Fruit fly (Drosophila melanogaster) whole organism, embryonic: ENCODE measurements around the gene CG17637.

Experiments
- B-H2 ChIP-seq: fragments of 200-800 bp; sonication (Bioruptor generic); optimal IDR thresholded peaks from 2 replicates; lab custom pipeline; 2018; ENCODE audit warnings: missing biosample characterization, mild to moderate bottlenecking, missing genetic modification characterization
- CG10147 ChIP-seq: fragments of 200-800 bp; sonication (Bioruptor generic); optimal IDR thresholded peaks from 2 replicates; lab custom pipeline; 2019; ENCODE audit warnings: missing biosample characterization, mild to moderate bottlenecking, missing genetic modification characterization, moderate library complexity
- CG10274 ChIP-seq: fragments of 200-800 bp; sonication (Bioruptor generic); optimal IDR thresholded peaks from 3 replicates; lab custom pipeline; 2017; ENCODE audit warnings: missing biosample characterization, mild to moderate bottlenecking, missing genetic modification characterization
- CG11085 ChIP-seq: fragments of 200-800 bp; sonication (Bioruptor generic); IDR thresholded peaks from 2 replicates; pipeline ENCODE4 v1.3.6; 2022; ENCODE audit warnings: missing biosample characterization, missing genetic modification characterization
- CG11398 ChIP-seq: fragments of 200-800 bp; sonication (Bioruptor generic); optimal IDR thresholded peaks from 2 replicates; lab custom pipeline; 2016; ENCODE audit warnings: missing biosample characterization, missing genetic modification characterization
- CG11456 ChIP-seq: fragments of 200-800 bp; sonication (Bioruptor generic); IDR thresholded peaks from 3 replicates; pipeline ENCODE4 v1.3.6; 2022; ENCODE audit warnings: missing biosample characterization, missing genetic modification characterization
- CG12071 ChIP-seq: fragments of 200-800 bp; sonication (Bioruptor generic); optimal IDR thresholded peaks from 3 replicates; lab custom pipeline; 2018; ENCODE audit warnings: missing biosample characterization, mild to moderate bottlenecking, missing genetic modification characterization
- CG12104 ChIP-seq: fragments of 200-800 bp; sonication (Bioruptor generic); optimal IDR thresholded peaks from 3 replicates; lab custom pipeline; 2016; ENCODE audit warnings: missing biosample characterization, missing genetic modification characterization
- CG13894 ChIP-seq: fragments of 200-800 bp; sonication (Bioruptor generic); optimal IDR thresholded peaks from 3 replicates; lab custom pipeline; 2018; ENCODE audit warnings: missing biosample characterization, mild to moderate bottlenecking, missing genetic modification characterization, moderate library complexity
- CG14014 ChIP-seq: fragments of 200-800 bp; sonication (Bioruptor generic); IDR thresholded peaks from 2 replicates; pipeline ENCODE4 v1.3.6; 2022; ENCODE audit warnings: missing biosample characterization, missing genetic modification characterization
- CG14050 ChIP-seq: fragments of 200-800 bp; sonication (Bioruptor generic); IDR thresholded peaks from 3 replicates; pipeline ENCODE4 v1.3.6; 2022; ENCODE audit warnings: missing biosample characterization, missing genetic modification characterization
- CG14667 ChIP-seq: fragments of 200-800 bp; sonication (Bioruptor generic); IDR thresholded peaks from 2 replicates; pipeline ENCODE4 v1.3.6; 2022; ENCODE audit warnings: missing biosample characterization, missing genetic modification characterization
- CG15479 ChIP-seq: fragments of 200-800 bp; sonication (Bioruptor generic); optimal IDR thresholded peaks from 3 replicates; lab custom pipeline; 2019; ENCODE audit warnings: missing biosample characterization, mild to moderate bottlenecking, missing genetic modification characterization, moderate library complexity
- CG15514 ChIP-seq: fragments of 200-800 bp; sonication (Bioruptor generic); optimal IDR thresholded peaks from 3 replicates; lab custom pipeline; 2017; ENCODE audit warnings: missing biosample characterization, missing genetic modification characterization, mild to moderate bottlenecking, moderate library complexity, missing genetic modification reagents
- CG1647 ChIP-seq: fragments of 200-800 bp; sonication (Bioruptor generic); optimal IDR thresholded peaks from 3 replicates; lab custom pipeline; 2016; ENCODE audit warnings: missing biosample characterization, missing genetic modification characterization
- CG16813 ChIP-seq: fragments of 200-800 bp; sonication (Bioruptor generic); IDR thresholded peaks from 3 replicates; pipeline ENCODE4 v1.3.6; 2022; ENCODE audit warnings: missing biosample characterization, missing genetic modification characterization; ENCODE audit not compliant: partially characterized antibody
- CG1792 ChIP-seq: fragments of 200-800 bp; sonication (Bioruptor generic); optimal IDR thresholded peaks from 2 replicates; lab custom pipeline; 2016; ENCODE audit warnings: missing biosample characterization, missing genetic modification characterization
- CG31224 ChIP-seq: fragments of 200-800 bp; sonication (Bioruptor generic); IDR thresholded peaks from 2 replicates; pipeline ENCODE4 v1.3.6; 2022; ENCODE audit warnings: missing biosample characterization, missing genetic modification characterization
- CG31441 ChIP-seq: fragments of 200-800 bp; sonication (Bioruptor generic); IDR thresholded peaks from 2 replicates; pipeline ENCODE4 v1.3.6; 2022; ENCODE audit warnings: missing biosample characterization, missing genetic modification characterization
- CG3163 ChIP-seq: fragments of 200-800 bp; sonication (Bioruptor generic); optimal IDR thresholded peaks from 3 replicates; lab custom pipeline; 2016; ENCODE audit warnings: missing biosample characterization, missing genetic modification characterization
- CG3407 ChIP-seq: fragments of 200-800 bp; sonication (Bioruptor generic); optimal IDR thresholded peaks from 2 replicates; lab custom pipeline; 2018; ENCODE audit warnings: missing biosample characterization, mild to moderate bottlenecking, missing genetic modification characterization
- CG4282 ChIP-seq: fragments of 200-800 bp; sonication (Bioruptor generic); optimal IDR thresholded peaks from 2 replicates; lab custom pipeline; 2016; ENCODE audit warnings: missing biosample characterization, missing genetic modification characterization
- CG6854 ChIP-seq: fragments of 200-800 bp; sonication (Bioruptor generic); optimal IDR thresholded peaks from 3 replicates; lab custom pipeline; 2017; ENCODE audit warnings: missing biosample characterization, mild to moderate bottlenecking, missing genetic modification characterization
- CG7556 ChIP-seq: fragments of 200-800 bp; sonication (Bioruptor generic); optimal IDR thresholded peaks from 2 replicates; lab custom pipeline; 2017; ENCODE audit warnings: missing biosample characterization, mild to moderate bottlenecking, missing genetic modification characterization
- CG8388 ChIP-seq: fragments of 200-800 bp; sonication (Bioruptor generic); optimal IDR thresholded peaks from 2 replicates; lab custom pipeline; 2019; ENCODE audit warnings: missing biosample characterization, mild to moderate bottlenecking, missing genetic modification characterization, moderate library complexity
- CG9727 ChIP-seq: fragments of 200-800 bp; sonication (Bioruptor generic); optimal IDR thresholded peaks from 3 replicates; lab custom pipeline; 2017; ENCODE audit warnings: missing biosample characterization, mild to moderate bottlenecking, missing genetic modification characterization
- CTCF ChIP-seq: fragments of 200-800 bp; sonication (Bioruptor generic); optimal IDR thresholded peaks from 2 replicates; lab custom pipeline; 2017; ENCODE audit warnings: missing biosample characterization, mild to moderate bottlenecking, missing genetic modification characterization, moderate library complexity
- D ChIP-seq, 2 experiments: fragments of 200-800 bp in 1 of 2; fragments of >200 bp in 1 of 2; sonication (Bioruptor generic) in 1 of 2; optimal IDR thresholded peaks; 2 replicates in 1 of 2; 3 replicates in 1 of 2; lab custom pipeline; 2017; ENCODE audit warnings: mild to moderate bottlenecking in 1 of 2, missing biosample characterization in 1 of 2, missing genetic modification characterization in 1 of 2, missing genetic modification reagents in 1 of 2
- D19A ChIP-seq: fragments of 200-800 bp; optimal IDR thresholded peaks from 3 replicates; lab custom pipeline; 2019; ENCODE audit warnings: missing biosample characterization, mild to moderate bottlenecking, missing genetic modification characterization, moderate library complexity
- Deaf1 ChIP-seq: fragments of 200-800 bp; optimal IDR thresholded peaks from 3 replicates; lab custom pipeline; 2019; ENCODE audit warnings: missing biosample characterization, mild to moderate bottlenecking, missing genetic modification characterization, moderate library complexity
- Dfd ChIP-seq, 2 experiments: fragments of >200 bp; optimal IDR thresholded peaks; 2 replicates each; lab custom pipeline; 2017; ENCODE audit warnings: missing biosample characterization in 2 of 2, missing genetic modification characterization in 2 of 2
- Gsc ChIP-seq: fragments of 200-800 bp; sonication (Bioruptor generic); IDR thresholded peaks from 2 replicates; pipeline ENCODE4 v1.3.6; 2022; ENCODE audit warnings: missing biosample characterization, missing genetic modification characterization
- HmgZ ChIP-seq: fragments of 200-800 bp; sonication (Bioruptor generic); optimal IDR thresholded peaks from 2 replicates; lab custom pipeline; 2018; ENCODE audit warnings: missing biosample characterization, mild to moderate bottlenecking, missing genetic modification characterization
- Mad ChIP-seq: fragments of 200-800 bp; sonication (Bioruptor generic); optimal IDR thresholded peaks from 2 replicates; lab custom pipeline; 2016; ENCODE audit warnings: missing biosample characterization, missing genetic modification characterization
- Poxn ChIP-seq: fragments of 200-800 bp; sonication (Bioruptor generic); IDR thresholded peaks from 2 replicates; pipeline ENCODE4 v1.3.6; 2022; ENCODE audit warnings: missing biosample characterization, missing genetic modification characterization
- Usf ChIP-seq: fragments of 200-800 bp; sonication (Bioruptor generic); optimal IDR thresholded peaks from 2 replicates; lab custom pipeline; 2017; ENCODE audit warnings: missing genotype, missing biosample characterization, missing genetic modification characterization
- ac ChIP-seq: fragments of 200-800 bp; sonication (Bioruptor generic); optimal IDR thresholded peaks from 3 replicates; lab custom pipeline; 2017; ENCODE audit warnings: missing biosample characterization, mild to moderate bottlenecking, missing genetic modification characterization
- chm ChIP-seq: fragments of 200-800 bp; sonication (Bioruptor generic); IDR thresholded peaks from 2 replicates; pipeline ENCODE4 v1.3.6; 2022; ENCODE audit warnings: missing biosample characterization, missing genetic modification characterization
- dmrt99B ChIP-seq: fragments of 200-800 bp; sonication (Bioruptor generic); optimal IDR thresholded peaks from 2 replicates; lab custom pipeline; 2018; ENCODE audit warnings: missing biosample characterization, mild to moderate bottlenecking, missing genetic modification characterization, moderate library complexity
- eyg ChIP-seq: fragments of 200-800 bp; sonication (Bioruptor generic); optimal IDR thresholded peaks from 3 replicates; lab custom pipeline; 2016; ENCODE audit warnings: missing biosample characterization, missing genetic modification characterization
- hth ChIP-seq: fragments of >200 bp; optimal IDR thresholded peaks from 2 replicates; lab custom pipeline; 2017; ENCODE audit warnings: inconsistent platforms
- kah ChIP-seq: fragments of 200-800 bp; sonication (Bioruptor generic); optimal IDR thresholded peaks from 2 replicates; lab custom pipeline; 2018; ENCODE audit warnings: missing biosample characterization, mild to moderate bottlenecking, missing genetic modification characterization
- nerfin-1 ChIP-seq: fragments of 200-800 bp; sonication (Bioruptor generic); optimal IDR thresholded peaks from 3 replicates; lab custom pipeline; 2019; ENCODE audit warnings: missing biosample characterization, mild to moderate bottlenecking, missing genetic modification characterization, moderate library complexity
- pan ChIP-seq, 4 experiments: fragments of >200 bp in 3 of 4; fragments of 200-800 bp in 1 of 4; sonication (Bioruptor generic) in 1 of 4; optimal IDR thresholded peaks in 3 of 4; IDR thresholded peaks in 1 of 4; 2 replicates each; pipeline versions ENCODE4 v1.3.6 to Lab custom; 2017 to 2022; ENCODE audit warnings: missing biosample characterization in 2 of 4, missing genetic modification characterization in 2 of 4, mixed read lengths in 1 of 4
- pho ChIP-seq: fragments of 200-800 bp; sonication (Bioruptor generic); optimal IDR thresholded peaks from 2 replicates; lab custom pipeline; 2016; ENCODE audit warnings: missing biosample characterization, missing genetic modification characterization
- salm ChIP-seq: fragments of 200-800 bp; sonication (Bioruptor generic); optimal IDR thresholded peaks from 2 replicates; lab custom pipeline; 2018; ENCODE audit warnings: missing biosample characterization, mild to moderate bottlenecking, missing genetic modification characterization
- sens ChIP-seq: fragments of 200-800 bp; sonication (Bioruptor generic); peaks from one replicate; lab custom pipeline; 2016; ENCODE audit warnings: missing biosample characterization, missing genetic modification characterization
- ssp ChIP-seq: fragments of 200-800 bp; sonication (Bioruptor generic); IDR thresholded peaks from 2 replicates; pipeline ENCODE4 v1.3.6; 2022; ENCODE audit warnings: missing biosample characterization, missing genetic modification characterization

The CG17637 gene

dm6 chr3L:20516519-20517178 lies 12.7 kb downstream of the CG17637 start (continued):
- TF ChIP-seq CG1792 (GFP tag; lab: Kevin White, UChicago) (no peak), CTCF (GFP tag; lab: Kevin White, UChicago) (no peak), Gsc (GFP tag; lab: Robert Waterston, UW) (no peak), salm (tag; lab: Kevin White, UChicago) (peak; percentile 23), Usf (GFP tag; lab: Kevin White, UChicago) (peak; percentile 15), CG14014 (GFP tag; lab: Robert Waterston, UW) (peak; percentile 43; the same call in 1 of the 2 replicates), CG7556 (GFP tag; lab: Kevin White, UChicago) (peak; percentile 66), CG11398 (GFP tag; lab: Kevin White, UChicago) (no peak), Poxn (no peak)

DNA sequence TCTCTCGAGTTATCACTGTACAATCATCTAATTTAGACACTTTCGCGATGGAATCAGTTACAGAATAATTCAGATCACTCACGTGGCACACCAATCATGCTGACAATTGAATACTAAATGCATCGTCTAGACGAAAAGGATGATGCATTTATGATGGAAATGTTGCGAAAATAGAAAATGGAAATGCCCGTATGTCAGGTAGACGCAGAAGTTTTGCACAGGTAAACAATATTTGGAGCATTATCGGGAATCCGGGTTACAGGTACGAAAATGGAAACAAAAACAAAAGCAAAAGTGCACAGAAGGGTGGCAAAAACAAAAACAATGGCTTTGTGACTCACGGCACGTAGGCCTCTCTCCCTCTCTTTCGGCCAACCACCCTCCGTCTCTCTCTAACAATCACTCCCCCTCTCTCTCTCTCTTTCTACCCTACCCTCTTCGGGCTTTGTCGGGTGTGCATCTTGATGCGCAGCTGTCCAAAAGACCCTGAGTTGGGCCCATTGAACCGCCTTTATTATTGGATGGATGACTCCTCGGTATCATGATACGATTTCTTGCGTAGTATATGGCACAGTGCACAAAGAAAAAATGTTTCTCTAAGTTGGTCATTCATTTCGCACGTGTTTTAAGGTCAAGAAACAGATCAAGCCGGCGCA lies 13.3 kb downstream of the CG17637 start:
- TF ChIP-seq dmrt99B (tag; lab: Kevin White, UChicago) (no peak), Dfd (GFP tag; optimal IDR thresholded peaks at IDR 0.05; lab: Kevin White, UChicago) (no peak), Usf (GFP tag; lab: Kevin White, UChicago) (no peak), ssp (GFP tag; lab: Robert Waterston, UW) (no peak), pho (GFP tag; lab: Kevin White, UChicago) (no peak), hth (lab: Kevin White, UChicago) (no peak), CG12071 (GFP tag; lab: Kevin White, UChicago) (peak; percentile 31), CG16813 (GFP tag; lab: Robert Waterston, UW) (0 out of 3 replicates have a peak, but pooled peaks have one; percentile 28), Mad (GFP tag; lab: Kevin White, UChicago) (no peak), CG12104 (no peak), CG6854 (GFP tag; lab: Kevin White, UChicago) (no peak), CG31441 (no peak), nerfin-1 (tag; lab: Kevin White, UChicago) (peak; percentile 14), CG1647 (GFP tag; lab: Kevin White, UChicago) (no peak), CG14050 (GFP tag; lab: Robert Waterston, UW) (no peak), CG8388 (GFP tag; lab: Kevin White, UChicago) (peak; percentile 39), CG11456 (GFP tag; lab: Robert Waterston, UW) (no peak), CG31224 (GFP tag; lab: Robert Waterston, UW) (no peak), pan (optimal IDR thresholded peaks at IDR 0.05; lab: Kevin White, UChicago) (no peak), pan (GFP tag; optimal IDR thresholded peaks at IDR 0.05 in 1 of 2, IDR thresholded peaks at IDR 0.05 in 1 of 2) (no peak), CG10147 (GFP tag; lab: Kevin White, UChicago) (no peak), HmgZ (no peak), kah (GFP tag; lab: Kevin White, UChicago) (no peak), eyg (no peak), CG13894 (peak; percentile 92), D19A (no peak), D (optimal IDR thresholded peaks at IDR 0.05; lab: Kevin White, UChicago) (peak; percentile 74), D (GFP tag; optimal IDR thresholded peaks at IDR 0.05; lab: Kevin White, UChicago) (no peak), Deaf1 (tag; lab: Kevin White, UChicago) (peak; percentile 77), ac (GFP tag; lab: Kevin White, UChicago) (peak; percentile 2), CG15479 (peak; percentile 96), CG3407 (no peak), sens (GFP tag; lab: Kevin White, UChicago) (peak; percentile 64), CG3163 (GFP tag; lab: Kevin White, UChicago) (peak; percentile 61), CG9727 (GFP tag; lab: Kevin White, UChicago) (no peak), chm (GFP tag; lab: Robert Waterston, UW) (no peak), CG4282 (no peak), CG11085 (no peak), CG14667 (GFP tag; lab: Robert Waterston, UW) (no peak), CG10274 (no peak), B-H2 (GFP tag; lab: Kevin White, UChicago) (no peak), CG15514 (GFP tag; lab: Kevin White, UChicago) (no peak)
